Fruit fly (Drosophila melanogaster) whole organism, embryonic: ENCODE results near the gene G6P.

Experiments used
- Ada2b ChIP-seq: fragments of 200-800 bp; sonication (Bioruptor generic); IDR thresholded peaks from 2 replicates; pipeline ENCODE4 v1.3.6; 2022; ENCODE audit warnings: missing biosample characterization, missing genetic modification characterization
- CG10462 ChIP-seq: fragments of 200-800 bp; sonication (Bioruptor generic); optimal IDR thresholded peaks from 2 replicates; lab custom pipeline; 2016; ENCODE audit warnings: missing biosample characterization, missing genetic modification characterization
- CG12659 ChIP-seq: fragments of 200-800 bp; sonication (Bioruptor generic); optimal IDR thresholded peaks from 3 replicates; lab custom pipeline; 2017; ENCODE audit warnings: mild to moderate bottlenecking, missing biosample characterization, missing genetic modification reagents, missing genetic modification characterization
- CG12769 ChIP-seq: fragments of 200-800 bp; sonication (Bioruptor generic); optimal IDR thresholded peaks from 2 replicates; lab custom pipeline; 2019; ENCODE audit warnings: missing biosample characterization, mild to moderate bottlenecking, missing genetic modification characterization, moderate library complexity
- CG13296 ChIP-seq: fragments of 200-800 bp; sonication (Bioruptor generic); optimal IDR thresholded peaks from 3 replicates; lab custom pipeline; 2018; ENCODE audit warnings: missing biosample characterization, mild to moderate bottlenecking, missing genetic modification characterization
- CG15073 ChIP-seq: fragments of 200-800 bp; sonication (Bioruptor generic); optimal IDR thresholded peaks from 2 replicates; lab custom pipeline; 2016; ENCODE audit warnings: missing biosample characterization, missing genetic modification characterization
- CG1603 ChIP-seq: fragments of 200-800 bp; sonication (Bioruptor generic); optimal IDR thresholded peaks from 2 replicates; lab custom pipeline; 2019; ENCODE audit warnings: missing biosample characterization, mild to moderate bottlenecking, missing genetic modification characterization, moderate library complexity
- CG17359 ChIP-seq: fragments of 200-800 bp; sonication (Bioruptor generic); optimal IDR thresholded peaks from 3 replicates; lab custom pipeline; 2018; ENCODE audit warnings: missing biosample characterization, mild to moderate bottlenecking, missing genetic modification characterization, moderate library complexity
- CG1792 ChIP-seq: fragments of 200-800 bp; sonication (Bioruptor generic); optimal IDR thresholded peaks from 2 replicates; lab custom pipeline; 2016; ENCODE audit warnings: missing biosample characterization, missing genetic modification characterization
- CG2889 ChIP-seq: fragments of 200-800 bp; sonication (Bioruptor generic); IDR thresholded peaks from 3 replicates; pipeline ENCODE4 v1.3.6; 2022; ENCODE audit warnings: missing biosample characterization, missing genetic modification characterization
- CG30020 ChIP-seq: fragments of 200-800 bp; optimal IDR thresholded peaks from 2 replicates; lab custom pipeline; 2019; ENCODE audit warnings: missing biosample characterization, mild to moderate bottlenecking, missing genetic modification characterization, moderate library complexity
- CG30431 ChIP-seq: fragments of 200-800 bp; sonication (Bioruptor generic); optimal IDR thresholded peaks from 2 replicates; lab custom pipeline; 2017; ENCODE audit warnings: missing biosample characterization, missing genetic modification characterization
- CG31388 ChIP-seq: fragments of 200-800 bp; sonication (Bioruptor generic); optimal IDR thresholded peaks from 2 replicates; lab custom pipeline; 2016; ENCODE audit warnings: missing biosample characterization, missing genetic modification characterization
- CG3163 ChIP-seq: fragments of 200-800 bp; sonication (Bioruptor generic); optimal IDR thresholded peaks from 3 replicates; lab custom pipeline; 2016; ENCODE audit warnings: missing biosample characterization, missing genetic modification characterization
- CG3407 ChIP-seq: fragments of 200-800 bp; sonication (Bioruptor generic); optimal IDR thresholded peaks from 2 replicates; lab custom pipeline; 2018; ENCODE audit warnings: missing biosample characterization, mild to moderate bottlenecking, missing genetic modification characterization
- CG5953 ChIP-seq: fragments of 200-800 bp; sonication (Bioruptor generic); IDR thresholded peaks from 2 replicates; pipeline ENCODE4 v1.3.6; 2022; ENCODE audit warnings: missing biosample characterization, missing genetic modification characterization
- CG9727 ChIP-seq: fragments of 200-800 bp; sonication (Bioruptor generic); optimal IDR thresholded peaks from 3 replicates; lab custom pipeline; 2017; ENCODE audit warnings: missing biosample characterization, mild to moderate bottlenecking, missing genetic modification characterization
- CoRest ChIP-seq: fragments of 200-800 bp; sonication (Bioruptor generic); optimal IDR thresholded peaks from 3 replicates; lab custom pipeline; 2018; ENCODE audit warnings: missing biosample characterization, mild to moderate bottlenecking, missing genetic modification characterization, moderate library complexity
- GATAe ChIP-seq: fragments of 200-800 bp; sonication (Bioruptor generic); conservative IDR thresholded peaks from 2 replicates; pipeline ENCODE4 v1.3.6; 2022; ENCODE audit warnings: missing biosample characterization, missing genetic modification characterization
- H2.0 ChIP-seq: fragments of 200-800 bp; sonication (Bioruptor generic); IDR thresholded peaks from 2 replicates; pipeline ENCODE4 v1.3.6; 2022; ENCODE audit warnings: missing biosample characterization, missing genetic modification characterization
- HLH54F ChIP-seq: fragments of 200-800 bp; sonication (Bioruptor generic); optimal IDR thresholded peaks from 3 replicates; lab custom pipeline; 2016; ENCODE audit warnings: missing biosample characterization, missing genetic modification characterization
- HLHmδ ChIP-seq: fragments of 200-800 bp; sonication (Bioruptor generic); optimal IDR thresholded peaks from 2 replicates; lab custom pipeline; 2018; ENCODE audit warnings: missing biosample characterization, mild to moderate bottlenecking, missing genetic modification characterization, moderate library complexity
- Hand ChIP-seq: fragments of 200-800 bp; sonication (Bioruptor generic); optimal IDR thresholded peaks from 2 replicates; lab custom pipeline; 2017; ENCODE audit warnings: mild to moderate bottlenecking, missing biosample characterization, missing genetic modification reagents, missing genetic modification characterization
- Hmx ChIP-seq: fragments of 200-800 bp; sonication (Bioruptor generic); optimal IDR thresholded peaks from 2 replicates; lab custom pipeline; 2016; ENCODE audit warnings: missing biosample characterization, missing genetic modification characterization
- MTF-1 ChIP-seq: fragments of 200-800 bp; sonication (Bioruptor generic); optimal IDR thresholded peaks from 2 replicates; lab custom pipeline; 2018; ENCODE audit warnings: missing biosample characterization, mild to moderate bottlenecking, missing genetic modification characterization, borderline replicate concordance
- Meics ChIP-seq: fragments of 200-800 bp; sonication (Bioruptor generic); optimal IDR thresholded peaks from 2 replicates; lab custom pipeline; 2017; ENCODE audit warnings: missing biosample characterization, mild to moderate bottlenecking, missing genetic modification characterization
- Oaz ChIP-seq: fragments of 200-800 bp; sonication (Bioruptor generic); IDR thresholded peaks from 2 replicates; pipeline ENCODE4 v1.3.6; 2022; ENCODE audit warnings: missing biosample characterization, missing genetic modification characterization
- PHDP ChIP-seq: fragments of 200-800 bp; sonication (Bioruptor generic); optimal IDR thresholded peaks from 3 replicates; lab custom pipeline; 2018; ENCODE audit warnings: missing biosample characterization, mild to moderate bottlenecking, missing genetic modification characterization, moderate library complexity
- Ravus ChIP-seq: fragments of 200-800 bp; sonication (Bioruptor generic); IDR thresholded peaks from 2 replicates; pipeline ENCODE4 v1.3.6; 2022; ENCODE audit warnings: missing biosample characterization, missing genetic modification characterization
- Scr ChIP-seq: fragments of 200-800 bp; sonication (Bioruptor generic); IDR thresholded peaks from 2 replicates; pipeline ENCODE4 v1.3.6; 2022; ENCODE audit warnings: missing biosample characterization, missing genetic modification characterization; ENCODE audit not compliant: partially characterized antibody
- Side ChIP-seq: fragments of 200-800 bp; sonication (Bioruptor generic); optimal IDR thresholded peaks from 2 replicates; lab custom pipeline; 2016; ENCODE audit warnings: missing biosample characterization, missing genetic modification characterization
- Sry-δ ChIP-seq: fragments of 200-800 bp; sonication (Bioruptor generic); optimal IDR thresholded peaks from 2 replicates; lab custom pipeline; 2016; ENCODE audit warnings: missing biosample characterization, missing genetic modification characterization
- TFAM ChIP-seq: fragments of 200-800 bp; sonication (Bioruptor generic); optimal IDR thresholded peaks from 2 replicates; lab custom pipeline; 2017; ENCODE audit warnings: missing biosample characterization, missing genetic modification characterization, inconsistent platforms
- YL-1 ChIP-seq: fragments of 200-800 bp; sonication (Bioruptor generic); optimal IDR thresholded peaks from 3 replicates; lab custom pipeline; 2017; ENCODE audit warnings: missing biosample characterization, mild to moderate bottlenecking, missing genetic modification characterization
- al ChIP-seq: fragments of 200-800 bp; sonication (Bioruptor generic); IDR thresholded peaks from 2 replicates; pipeline ENCODE4 v1.3.6; 2022; ENCODE audit warnings: missing biosample characterization, missing genetic modification characterization
- chn ChIP-seq: fragments of 200-800 bp; sonication (Bioruptor generic); optimal IDR thresholded peaks from 2 replicates; lab custom pipeline; 2016; ENCODE audit warnings: missing biosample characterization, missing genetic modification characterization
- disco-r ChIP-seq: fragments of 200-800 bp; sonication (Bioruptor generic); optimal IDR thresholded peaks from 2 replicates; lab custom pipeline; 2016; ENCODE audit warnings: missing biosample characterization, missing genetic modification characterization
- dysf ChIP-seq: fragments of 200-800 bp; sonication (Bioruptor generic); IDR thresholded peaks from 3 replicates; pipeline ENCODE4 v1.3.6; 2022; ENCODE audit warnings: missing biosample characterization, missing genetic modification characterization
- gsb ChIP-seq: fragments of 200-800 bp; sonication (Bioruptor generic); IDR thresholded peaks from 2 replicates; pipeline ENCODE4 v1.3.6; 2022; ENCODE audit warnings: missing biosample characterization, missing genetic modification characterization
- hkb ChIP-seq, 2 experiments: fragments of 200-800 bp in 1 of 2; fragments of >200 bp in 1 of 2; sonication (Bioruptor generic) in 1 of 2; IDR thresholded peaks in 1 of 2; optimal IDR thresholded peaks in 1 of 2; 2 replicates each; pipeline versions ENCODE4 v1.3.6 to Lab custom; 2017 to 2022; ENCODE audit warnings: missing biosample characterization in 1 of 2, missing genetic modification characterization in 1 of 2
- lab ChIP-seq: fragments of 200-800 bp; sonication (Bioruptor generic); optimal IDR thresholded peaks from 3 replicates; lab custom pipeline; 2017; ENCODE audit warnings: missing biosample characterization, missing genetic modification characterization, mild to moderate bottlenecking, moderate library complexity, missing genetic modification reagents
- nerfin-1 ChIP-seq: fragments of 200-800 bp; sonication (Bioruptor generic); optimal IDR thresholded peaks from 3 replicates; lab custom pipeline; 2019; ENCODE audit warnings: missing biosample characterization, mild to moderate bottlenecking, missing genetic modification characterization, moderate library complexity
- sd ChIP-seq: fragments of 200-800 bp; sonication (Bioruptor generic); optimal IDR thresholded peaks from 3 replicates; lab custom pipeline; 2018; ENCODE audit warnings: missing biosample characterization, mild to moderate bottlenecking, missing genetic modification characterization, moderate library complexity
- sens-2 ChIP-seq: fragments of 200-800 bp; sonication (Bioruptor generic); IDR thresholded peaks from 2 replicates; pipeline ENCODE4 v1.3.6; 2022; ENCODE audit warnings: missing biosample characterization, missing genetic modification characterization
- sima ChIP-seq: fragments of 200-800 bp; sonication (Bioruptor generic); optimal IDR thresholded peaks from 2 replicates; lab custom pipeline; 2016; ENCODE audit warnings: missing biosample characterization, missing genetic modification characterization
- slou ChIP-seq: fragments of 200-800 bp; sonication (Bioruptor generic); optimal IDR thresholded peaks from 3 replicates; lab custom pipeline; 2016; ENCODE audit warnings: missing biosample characterization, missing genetic modification characterization
- stwl ChIP-seq: fragments of 200-800 bp; sonication (Bioruptor generic); optimal IDR thresholded peaks from 3 replicates; lab custom pipeline; 2018; ENCODE audit warnings: missing biosample characterization, mild to moderate bottlenecking, missing genetic modification characterization, moderate library complexity
- sug ChIP-seq: fragments of 200-800 bp; optimal IDR thresholded peaks from 2 replicates; lab custom pipeline; 2019; ENCODE audit warnings: missing biosample characterization, mild to moderate bottlenecking, missing genetic modification characterization, moderate library complexity
- tll ChIP-seq, 2 experiments: fragments of 200-800 bp in 1 of 2; fragments of >200 bp in 1 of 2; sonication (Bioruptor generic) in 1 of 2; optimal IDR thresholded peaks; 2 replicates each; lab custom pipeline; 2017 to 2019; ENCODE audit warnings: missing biosample characterization in 2 of 2, missing genetic modification characterization in 2 of 2, mild to moderate bottlenecking in 1 of 2, moderate library complexity in 1 of 2
- z ChIP-seq: fragments of 200-800 bp; sonication (Bioruptor generic); IDR thresholded peaks from 3 replicates; pipeline ENCODE4 v1.3.6; 2022; ENCODE audit warnings: missing biosample characterization, missing genetic modification characterization

The G6P gene

dm6 chr2L:2830341-2830800, 14.8 kb upstream of the G6P start (continued):
- TF ChIP-seq Scr (GFP tag; lab: Robert Waterston, UW) (no peak), Sry-δ (GFP tag; lab: Kevin White, UChicago) (peak; percentile 8), MTF-1 (GFP tag; lab: Kevin White, UChicago) (no peak), CG30431 (GFP tag; lab: Kevin White, UChicago) (peak; percentile 77), stwl (no peak), disco-r (GFP tag; lab: Kevin White, UChicago) (peak; percentile 40), CG3407 (peak; percentile 81), Hmx (GFP tag; lab: Kevin White, UChicago) (peak; percentile 74), HLHmδ (GFP tag; lab: Kevin White, UChicago) (no peak), sima (GFP tag; lab: Kevin White, UChicago) (no peak), CG17359 (tag; lab: Kevin White, UChicago) (peak; percentile 80), GATAe (GFP tag; lab: Robert Waterston, UW) (no peak), CG2889 (GFP tag; lab: Robert Waterston, UW) (no peak), PHDP (tag; lab: Kevin White, UChicago) (peak; percentile 85), CG10462 (GFP tag; lab: Kevin White, UChicago) (peak; percentile 65), al (GFP tag; lab: Robert Waterston, UW) (peak; percentile 73), CG1603 (peak; percentile 23), lab (GFP tag; lab: Kevin White, UChicago) (peak; percentile 86), chn (GFP tag; lab: Kevin White, UChicago) (peak; percentile 68), TFAM (GFP tag; lab: Kevin White, UChicago) (no peak), CG9727 (peak; percentile 97), CoRest (tag; lab: Kevin White, UChicago) (peak; percentile 96), CG15073 (GFP tag; lab: Kevin White, UChicago) (no peak), nerfin-1 (peak; percentile 87), Hand (GFP tag; lab: Kevin White, UChicago) (peak; percentile 73), sens-2 (no peak; the same call in 1 of the 2 replicates), tll (GFP tag; optimal IDR thresholded peaks at IDR 0.05; lab: Kevin White, UChicago) (no peak), sug (tag; lab: Kevin White, UChicago) (peak; percentile 79), YL-1 (GFP tag; lab: Kevin White, UChicago) (peak; percentile 60), hkb (optimal IDR thresholded peaks at IDR 0.05; lab: Kevin White, UChicago) (no peak), hkb (GFP tag; IDR thresholded peaks at IDR 0.05; lab: Robert Waterston, UW) (peak; percentile 86), CG30020 (tag; lab: Kevin White, UChicago) (peak; percentile 77), HLH54F (peak; percentile 50), Meics (peak; percentile 92), CG3163 (GFP tag; lab: Kevin White, UChicago) (no peak), Oaz (GFP tag; lab: Robert Waterston, UW) (no peak), CG12769 (tag; lab: Kevin White, UChicago) (peak; percentile 70), sd (tag; lab: Kevin White, UChicago) (peak; percentile 44), CG1792 (GFP tag; lab: Kevin White, UChicago) (no peak), CG31388 (GFP tag; lab: Kevin White, UChicago) (peak; percentile 41), CG13296 (peak; percentile 88), CG5953 (GFP tag; lab: Robert Waterston, UW) (no peak), Ada2b (GFP tag; lab: Robert Waterston, UW) (peak; percentile 64), dysf (peak; percentile 85), CG12659 (GFP tag; lab: Kevin White, UChicago) (peak; percentile 94), H2.0 (no peak), z (GFP tag; lab: Robert Waterston, UW) (no peak), Side (GFP tag; lab: Kevin White, UChicago) (peak; percentile 47), slou (GFP tag; lab: Kevin White, UChicago) (peak; percentile 77), gsb (GFP tag; lab: Robert Waterston, UW) (peak; percentile 35; the same call in 1 of the 2 replicates), Ravus (GFP tag; lab: Robert Waterston, UW) (no peak)
